Fruit fly (Drosophila melanogaster) whole organism, embryonic: ENCODE data around the gene Sc2.
A peak's percentile ranks its signal among the peaks of the same experiment; 100 is the strongest.

ENCODE experiments used
- ATbp ChIP-seq: fragments of 200-800 bp; sonication (Bioruptor generic); optimal IDR thresholded peaks from 2 replicates; lab custom pipeline; 2017; ENCODE audit warnings: missing biosample characterization, mild to moderate bottlenecking, missing genetic modification characterization, missing genetic modification reagents
- Atf-2 ChIP-seq: fragments of 200-800 bp; sonication (Bioruptor generic); optimal IDR thresholded peaks from 2 replicates; lab custom pipeline; 2016; ENCODE audit warnings: missing biosample characterization, missing genetic modification characterization
- Awh ChIP-seq: fragments of 200-800 bp; sonication (Bioruptor generic); IDR thresholded peaks from 2 replicates; pipeline ENCODE4, ENCODE4 v1.3.6; 2022; ENCODE audit warnings: missing biosample characterization, missing genetic modification characterization
- CG11093 ChIP-seq: fragments of 200-800 bp; sonication (Bioruptor generic); IDR thresholded peaks from 3 replicates; pipeline ENCODE4 v1.3.6; 2022; ENCODE audit warnings: missing biosample characterization, missing genetic modification characterization
- CG14860 ChIP-seq: fragments of 200-800 bp; sonication (Bioruptor generic); IDR thresholded peaks from 3 replicates; pipeline ENCODE4 v1.3.6; 2022; ENCODE audit warnings: missing biosample characterization, missing genetic modification characterization; ENCODE audit not compliant: partially characterized antibody
- CG1529 ChIP-seq: fragments of 200-800 bp; sonication (Bioruptor generic); optimal IDR thresholded peaks from 3 replicates; lab custom pipeline; 2018; ENCODE audit warnings: missing biosample characterization, missing genetic modification characterization
- CG1603 ChIP-seq: fragments of 200-800 bp; sonication (Bioruptor generic); optimal IDR thresholded peaks from 2 replicates; lab custom pipeline; 2019; ENCODE audit warnings: missing biosample characterization, mild to moderate bottlenecking, missing genetic modification characterization, moderate library complexity
- CG17385 ChIP-seq: fragments of 200-800 bp; sonication (Bioruptor generic); optimal IDR thresholded peaks from 3 replicates; lab custom pipeline; 2018; ENCODE audit warnings: missing biosample characterization, mild to moderate bottlenecking, missing genetic modification characterization
- CG1832 ChIP-seq: fragments of 200-800 bp; sonication (Bioruptor generic); optimal IDR thresholded peaks from 2 replicates; lab custom pipeline; 2017; ENCODE audit warnings: missing biosample characterization, mild to moderate bottlenecking, missing genetic modification characterization, inconsistent platforms
- CG18599 ChIP-seq: fragments of 200-800 bp; sonication (Bioruptor generic); optimal IDR thresholded peaks from 3 replicates; lab custom pipeline; 2017; ENCODE audit warnings: missing biosample characterization, missing genetic modification characterization, mild to moderate bottlenecking, moderate library complexity, missing genetic modification reagents
- CG2875 ChIP-seq: fragments of 200-800 bp; sonication (Bioruptor generic); optimal IDR thresholded peaks from 2 replicates; lab custom pipeline; 2017; ENCODE audit warnings: missing biosample characterization, mild to moderate bottlenecking, missing genetic modification characterization, missing genetic modification reagents
- CG43689 ChIP-seq: fragments of 200-800 bp; sonication (Bioruptor generic); IDR thresholded peaks from 2 replicates; pipeline ENCODE4 v1.3.6; 2022; ENCODE audit warnings: missing biosample characterization, missing genetic modification characterization
- CG4707 ChIP-seq: fragments of 200-800 bp; sonication (Bioruptor generic); optimal IDR thresholded peaks from 2 replicates; lab custom pipeline; 2018; ENCODE audit warnings: missing biosample characterization, mild to moderate bottlenecking, missing genetic modification characterization, moderate library complexity
- CG4820 ChIP-seq: fragments of 200-800 bp; sonication (Bioruptor generic); optimal IDR thresholded peaks from 3 replicates; lab custom pipeline; 2016; ENCODE audit warnings: missing biosample characterization, missing genetic modification characterization
- CG4854 ChIP-seq: fragments of 200-800 bp; sonication (Bioruptor generic); optimal IDR thresholded peaks from 2 replicates; lab custom pipeline; 2016; ENCODE audit warnings: missing biosample characterization, missing genetic modification characterization, inconsistent platforms
- CG6272 ChIP-seq: fragments of 200-800 bp; sonication (Bioruptor generic); IDR thresholded peaks from 2 replicates; pipeline ENCODE4 v1.3.6; 2022; ENCODE audit warnings: missing biosample characterization, missing genetic modification characterization
- CG6654 ChIP-seq: fragments of 200-800 bp; sonication (Bioruptor generic); optimal IDR thresholded peaks from 2 replicates; lab custom pipeline; 2017; ENCODE audit warnings: missing biosample characterization, mild to moderate bottlenecking, missing genetic modification characterization
- CG6683 ChIP-seq: fragments of 200-800 bp; sonication (Bioruptor generic); optimal IDR thresholded peaks from 2 replicates; lab custom pipeline; 2017; ENCODE audit warnings: missing biosample characterization, mild to moderate bottlenecking, missing genetic modification characterization, missing genetic modification reagents
- CG7556 ChIP-seq: fragments of 200-800 bp; sonication (Bioruptor generic); optimal IDR thresholded peaks from 2 replicates; lab custom pipeline; 2017; ENCODE audit warnings: missing biosample characterization, mild to moderate bottlenecking, missing genetic modification characterization
- CG9797 ChIP-seq: fragments of 200-800 bp; sonication (Bioruptor generic); optimal IDR thresholded peaks from 3 replicates; lab custom pipeline; 2018; ENCODE audit warnings: missing biosample characterization, mild to moderate bottlenecking, missing genetic modification characterization
- CkIIα-i1 ChIP-seq: fragments of 200-800 bp; sonication (Bioruptor generic); IDR thresholded peaks from 2 replicates; pipeline ENCODE4 v1.3.6; 2022; ENCODE audit warnings: missing biosample characterization, missing genetic modification characterization
- Drgx ChIP-seq: fragments of 200-800 bp; sonication (Bioruptor generic); IDR thresholded peaks from 2 replicates; pipeline ENCODE4 v1.3.6; 2022; ENCODE audit warnings: missing biosample characterization, missing genetic modification characterization
- E2f2 ChIP-seq: fragments of 200-800 bp; sonication (Bioruptor generic); IDR thresholded peaks from 2 replicates; pipeline ENCODE4 v1.3.6; 2022; ENCODE audit warnings: missing biosample characterization, missing genetic modification characterization
- Ets97D ChIP-seq: fragments of 200-800 bp; sonication (Bioruptor generic); optimal IDR thresholded peaks from 3 replicates; lab custom pipeline; 2016; ENCODE audit warnings: missing biosample characterization, missing genetic modification characterization
- HLHmδ ChIP-seq: fragments of 200-800 bp; sonication (Bioruptor generic); optimal IDR thresholded peaks from 2 replicates; lab custom pipeline; 2018; ENCODE audit warnings: missing biosample characterization, mild to moderate bottlenecking, missing genetic modification characterization, moderate library complexity
- Hey ChIP-seq: fragments of 200-800 bp; sonication (Bioruptor generic); optimal IDR thresholded peaks from 3 replicates; lab custom pipeline; 2018; ENCODE audit warnings: missing biosample characterization, mild to moderate bottlenecking, missing genetic modification characterization
- Hr3 ChIP-seq: fragments of 200-800 bp; sonication (Bioruptor generic); optimal IDR thresholded peaks from 3 replicates; lab custom pipeline; 2016; ENCODE audit warnings: missing biosample characterization, missing genetic modification characterization
- NFAT ChIP-seq: fragments of 200-800 bp; sonication (Bioruptor generic); IDR thresholded peaks from 2 replicates; pipeline ENCODE4 v1.3.6; 2022; ENCODE audit warnings: missing biosample characterization, missing genetic modification characterization
- Nf-YB ChIP-seq: fragments of 200-800 bp; sonication (Bioruptor generic); optimal IDR thresholded peaks from 3 replicates; lab custom pipeline; 2019; ENCODE audit warnings: missing biosample characterization, mild to moderate bottlenecking, missing genetic modification characterization, moderate library complexity
- Pdp1 ChIP-seq, 2 experiments: fragments of 200-800 bp; sonication (Bioruptor generic); optimal IDR thresholded peaks; 3 replicates each; lab custom pipeline; 2016; ENCODE audit warnings: missing biosample characterization in 2 of 2, missing genetic modification characterization in 2 of 2, mild to moderate bottlenecking in 1 of 2, moderate library complexity in 1 of 2
- btn ChIP-seq: fragments of 200-800 bp; sonication (Bioruptor generic); optimal IDR thresholded peaks from 2 replicates; lab custom pipeline; 2016; ENCODE audit warnings: missing biosample characterization, missing genetic modification characterization
- chinmo ChIP-seq: fragments of 200-800 bp; sonication (Bioruptor generic); IDR thresholded peaks from 4 replicates; pipeline ENCODE4 v1.3.6; 2022; ENCODE audit warnings: missing biosample characterization, missing genetic modification characterization; ENCODE audit not compliant: partially characterized antibody
- chm ChIP-seq: fragments of 200-800 bp; sonication (Bioruptor generic); IDR thresholded peaks from 2 replicates; pipeline ENCODE4 v1.3.6; 2022; ENCODE audit warnings: missing biosample characterization, missing genetic modification characterization
- crp ChIP-seq, 2 experiments: fragments of 200-800 bp; sonication (Bioruptor generic); optimal IDR thresholded peaks; 2 replicates in 1 of 2; 3 replicates in 1 of 2; lab custom pipeline; 2017; ENCODE audit warnings: missing biosample characterization in 2 of 2, missing genetic modification characterization in 2 of 2, mild to moderate bottlenecking in 1 of 2, moderate library complexity in 1 of 2
- dysf ChIP-seq: fragments of 200-800 bp; sonication (Bioruptor generic); IDR thresholded peaks from 3 replicates; pipeline ENCODE4 v1.3.6; 2022; ENCODE audit warnings: missing biosample characterization, missing genetic modification characterization
- gro ChIP-seq: fragments of 200-800 bp; sonication (Bioruptor generic); optimal IDR thresholded peaks from 2 replicates; lab custom pipeline; 2016; ENCODE audit warnings: missing biosample characterization, missing genetic modification characterization
- h ChIP-seq: fragments of >200 bp; optimal IDR thresholded peaks from 2 replicates; lab custom pipeline; 2017
- her ChIP-seq: fragments of 200-800 bp; sonication (Bioruptor generic); optimal IDR thresholded peaks from 2 replicates; lab custom pipeline; 2016; ENCODE audit warnings: missing biosample characterization, missing genetic modification characterization
- hth ChIP-seq: fragments of >200 bp; optimal IDR thresholded peaks from 2 replicates; lab custom pipeline; 2017; ENCODE audit warnings: inconsistent platforms
- inv ChIP-seq: fragments of 200-800 bp; sonication (Bioruptor generic); IDR thresholded peaks from 2 replicates; pipeline ENCODE4 v1.3.6; 2022; ENCODE audit warnings: missing biosample characterization, missing genetic modification characterization; ENCODE audit not compliant: partially characterized antibody
- knrl ChIP-seq: fragments of 200-800 bp; sonication (Bioruptor generic); IDR thresholded peaks from 3 replicates; pipeline ENCODE4 v1.3.6; 2022; ENCODE audit warnings: missing biosample characterization, missing genetic modification characterization; ENCODE audit not compliant: partially characterized antibody
- luna ChIP-seq: fragments of 200-800 bp; sonication (Bioruptor generic); optimal IDR thresholded peaks from 2 replicates; lab custom pipeline; 2016; ENCODE audit warnings: missing biosample characterization, missing genetic modification characterization
- nau ChIP-seq: fragments of 200-800 bp; sonication (Bioruptor generic); optimal IDR thresholded peaks from 3 replicates; lab custom pipeline; 2017; ENCODE audit warnings: missing biosample characterization, mild to moderate bottlenecking, missing genetic modification characterization, missing genetic modification reagents
- pho ChIP-seq: fragments of 200-800 bp; sonication (Bioruptor generic); optimal IDR thresholded peaks from 2 replicates; lab custom pipeline; 2016; ENCODE audit warnings: missing biosample characterization, missing genetic modification characterization
- ranshi ChIP-seq: fragments of 200-800 bp; sonication (Bioruptor generic); IDR thresholded peaks from 2 replicates; pipeline ENCODE4 v1.3.6; 2022; ENCODE audit warnings: missing biosample characterization, missing genetic modification characterization
- rib ChIP-seq: fragments of 200-800 bp; sonication (Bioruptor generic); IDR thresholded peaks from 2 replicates; pipeline ENCODE4 v1.3.6; 2022; ENCODE audit warnings: missing biosample characterization, missing genetic modification characterization
- sc ChIP-seq, 3 experiments: fragments of >200 bp in 2 of 3; fragments of 200-800 bp in 1 of 3; sonication (Bioruptor generic) in 1 of 3; optimal IDR thresholded peaks; 2 replicates in 2 of 3; 3 replicates in 1 of 3; lab custom pipeline; 2017; ENCODE audit warnings: mild to moderate bottlenecking in 1 of 3, missing biosample characterization in 1 of 3, missing genetic modification characterization in 1 of 3, missing genetic modification reagents in 1 of 3
- seq ChIP-seq: fragments of 200-800 bp; sonication (Bioruptor generic); IDR thresholded peaks from 2 replicates; pipeline ENCODE4 v1.3.6; 2022; ENCODE audit warnings: missing biosample characterization, missing genetic modification characterization
- slp2 ChIP-seq: fragments of 200-800 bp; sonication (Bioruptor generic); optimal IDR thresholded peaks from 2 replicates; lab custom pipeline; 2016; ENCODE audit warnings: missing biosample characterization, missing genetic modification characterization
- sna ChIP-seq: fragments of 200-800 bp; sonication (Bioruptor generic); IDR thresholded peaks from 2 replicates; pipeline ENCODE4 v1.3.6; 2022; ENCODE audit warnings: missing biosample characterization, missing genetic modification characterization; ENCODE audit not compliant: partially characterized antibody
- ttk ChIP-seq: fragments of 200-800 bp; sonication (Bioruptor generic); IDR thresholded peaks from 2 replicates; pipeline ENCODE4 v2.1.2; 2022; ENCODE audit warnings: missing biosample characterization, missing genetic modification characterization

Sc2 gene

dm6 chr3L:3898978-3899377 is 4.3 kb upstream of the Sc2 start, which contains the start of gene Ccz1 (continued):
- TF ChIP-seq ttk (GFP tag; lab: Robert Waterston, UW) = no peak
- TF ChIP-seq CG9797 (GFP tag; lab: Kevin White, UChicago) = peak; percentile 60
- peak; percentile 80 for TF ChIP-seq ATbp (GFP tag; lab: Kevin White, UChicago)
- TF ChIP-seq Hr3 (GFP tag; lab: Kevin White, UChicago) = peak; percentile 57
- peak; percentile 82 for TF ChIP-seq pho (GFP tag; lab: Kevin White, UChicago)
- TF ChIP-seq ranshi (GFP tag; lab: Robert Waterston, UW) = no peak
- peak; percentile 66 for TF ChIP-seq her
- TF ChIP-seq CG4854 (GFP tag; lab: Kevin White, UChicago) = peak; percentile 70
- peak; percentile 51 for TF ChIP-seq slp2 (GFP tag; lab: Kevin White, UChicago)
- no peak for TF ChIP-seq CkIIα-i1 (GFP tag; lab: Robert Waterston, UW)
- TF ChIP-seq CG6654 (GFP tag; lab: Kevin White, UChicago) = no peak
- TF ChIP-seq nau (GFP tag; lab: Kevin White, UChicago) = peak; percentile 71
- peak; percentile 71 for TF ChIP-seq CG2875 (GFP tag; lab: Kevin White, UChicago)
- TF ChIP-seq CG1832 (GFP tag; lab: Kevin White, UChicago) = no peak
- peak; percentile 59 for TF ChIP-seq CG17385 (GFP tag; lab: Kevin White, UChicago)
- no peak for TF ChIP-seq HLHmδ
- peak; percentile 56 for TF ChIP-seq CG1529 (GFP tag; lab: Kevin White, UChicago)
- TF ChIP-seq luna (GFP tag; lab: Kevin White, UChicago) = peak; percentile 41
- TF ChIP-seq knrl = no peak
- TF ChIP-seq Awh (GFP tag; lab: Robert Waterston, UW) = no peak
- TF ChIP-seq crp (GFP tag; optimal IDR thresholded peaks at IDR 0.05; lab: Kevin White, UChicago) = peak in 1 of 2 experiments; percentile 32
- no peak for TF ChIP-seq chinmo (GFP tag; lab: Robert Waterston, UW)
- TF ChIP-seq Ets97D (GFP tag; lab: Kevin White, UChicago) = peak; percentile 64
- peak; percentile 25 for TF ChIP-seq Nf-YB (GFP tag; lab: Kevin White, UChicago)
- TF ChIP-seq seq (GFP tag; lab: Robert Waterston, UW) = no peak
- TF ChIP-seq CG4820 (GFP tag; lab: Kevin White, UChicago) = peak; percentile 58
- no peak for TF ChIP-seq CG6683 (GFP tag; lab: Kevin White, UChicago)
- TF ChIP-seq btn = peak; percentile 42
- TF ChIP-seq hth (lab: Kevin White, UChicago) = no peak
- TF ChIP-seq Drgx (GFP tag; lab: Robert Waterston, UW) = no peak
- TF ChIP-seq gro (GFP tag; lab: Kevin White, UChicago) = peak; percentile 57
- peak; percentile 44 for TF ChIP-seq CG7556 (GFP tag; lab: Kevin White, UChicago)
- TF ChIP-seq CG11093 (GFP tag; lab: Robert Waterston, UW) = peak; percentile 33; the same call in 1 of the 3 replicates
- TF ChIP-seq CG18599 (GFP tag; lab: Kevin White, UChicago) = peak; percentile 24
- TF ChIP-seq rib (GFP tag; lab: Robert Waterston, UW) = no peak
- TF ChIP-seq h (lab: Kevin White, UChicago) = no peak
- TF ChIP-seq dysf (GFP tag; lab: Robert Waterston, UW) = no peak
- peak; percentile 36 to 76 for TF ChIP-seq Pdp1 (GFP tag; optimal IDR thresholded peaks at IDR 0.05; lab: Kevin White, UChicago)
- TF ChIP-seq NFAT (GFP tag; lab: Robert Waterston, UW) = no peak
- peak; percentile 44 for TF ChIP-seq CG4707 (GFP tag; lab: Kevin White, UChicago)
- TF ChIP-seq sna (GFP tag; lab: Robert Waterston, UW) = no peak
- TF ChIP-seq chm (GFP tag; lab: Robert Waterston, UW) = no peak
- TF ChIP-seq Atf-2 = peak; percentile 81
- no peak for TF ChIP-seq CG43689
- TF ChIP-seq CG6272 (GFP tag; lab: Robert Waterston, UW) = no peak
- TF ChIP-seq Hey (tag; lab: Kevin White, UChicago) = peak; percentile 46
- peak; percentile 77 for TF ChIP-seq CG1603
- no peak for TF ChIP-seq sc (optimal IDR thresholded peaks at IDR 0.05; lab: Kevin White, UChicago)
- TF ChIP-seq sc (GFP tag; optimal IDR thresholded peaks at IDR 0.05; lab: Kevin White, UChicago) = peak; percentile 59
- no peak for TF ChIP-seq inv (GFP tag; lab: Robert Waterston, UW)
- no peak for TF ChIP-seq CG14860 (GFP tag; lab: Robert Waterston, UW)
- no peak for TF ChIP-seq E2f2 (GFP tag; lab: Robert Waterston, UW)
